Fruit fly (Drosophila melanogaster): ENCODE data around the gene Cpr76Bd.

dm6 chr3L:19519349-19519748 lies 13.2 kb upstream of the Cpr76Bd start, which contains the start of gene Cpr76Bb:
- TF ChIP-seq CG5204 (GFP tag; optimal IDR thresholded peaks at IDR 0.05) (no peak), tj (GFP tag; optimal IDR thresholded peaks at IDR 0.05) (no peak), CG33017 (tag; optimal IDR thresholded peaks at IDR 0.05) (no peak), cic (GFP tag; optimal IDR thresholded peaks at IDR 0.05) (no peak), CG7045 (GFP tag; optimal IDR thresholded peaks at IDR 0.05) (no peak), Mnt (GFP tag; optimal IDR thresholded peaks at IDR 0.05) (no peak), toe (GFP tag; optimal IDR thresholded peaks at IDR 0.05) (no peak), CG12768 (GFP tag; optimal IDR thresholded peaks at IDR 0.05) (no peak), CG14711 (tag; optimal IDR thresholded peaks at IDR 0.05) (no peak), bab1 (GFP tag; optimal IDR thresholded peaks at IDR 0.05) (no peak), cnc (optimal IDR thresholded peaks at IDR 0.05) (no peak), Clk (GFP tag; optimal IDR thresholded peaks at IDR 0.05) (no peak), CG11617 (GFP tag; optimal IDR thresholded peaks at IDR 0.05) (no peak), kay (GFP tag; ENCODE audit: borderline replicate concordance) (no peak)
